Comparison of ENCODE assay signal across 1 fruit fly cellular context in genomic region chr3R:13797269-13797677, dm6.
TF ChIP-seq lines count a peak whose summit lies in the region.

No protein-coding gene starts in this region.

TF ChIP-seq in whole organism, embryonic, 481 proteins besides CTCF, POLR2A, EP300 and RAD21 (continued from another document):
- TF ChIP-seq Ravus (GFP tag; IDR thresholded peaks at IDR 0.05; lab: Robert Waterston, UW) (no peak), CG14710 (tag; optimal IDR thresholded peaks at IDR 0.05; lab: Kevin White, UChicago) (peak; percentile 8), HLHmδ (GFP tag; optimal IDR thresholded peaks at IDR 0.05; lab: Kevin White, UChicago) (peak; percentile 27), schlank (tag; optimal IDR thresholded peaks at IDR 0.05; lab: Kevin White, UChicago) (no peak), ewg (GFP tag; optimal IDR thresholded peaks at IDR 0.05; lab: Kevin White, UChicago) (no peak), Eip74EF (GFP tag; optimal IDR thresholded peaks at IDR 0.05; lab: Kevin White, UChicago) (no peak), Doc2 (GFP tag; IDR thresholded peaks at IDR 0.05; lab: Robert Waterston, UW) (no peak), CG31224 (GFP tag; IDR thresholded peaks at IDR 0.05; lab: Robert Waterston, UW) (0 out of 2 replicates have a peak, but pooled peaks have one; percentile 1), CG9609 (GFP tag; optimal IDR thresholded peaks at IDR 0.05; lab: Kevin White, UChicago) (no peak), sens-2 (GFP tag; IDR thresholded peaks at IDR 0.05; lab: Robert Waterston, UW) (no peak), CG43689 (GFP tag; IDR thresholded peaks at IDR 0.05; lab: Robert Waterston, UW) (no peak), CG17361 (GFP tag; IDR thresholded peaks at IDR 0.05; lab: Robert Waterston, UW) (peak; percentile 41; the same call in 1 of the 3 replicates), Jarid2 (GFP tag; optimal IDR thresholded peaks at IDR 0.05; lab: Kevin White, UChicago) (no peak), Hmr (GFP tag; optimal IDR thresholded peaks at IDR 0.05; lab: Kevin White, UChicago) (no peak), PHDP (tag; optimal IDR thresholded peaks at IDR 0.05; lab: Kevin White, UChicago) (no peak), pum (GFP tag; optimal IDR thresholded peaks at IDR 0.05; lab: Kevin White, UChicago) (no peak), Gsc (GFP tag; IDR thresholded peaks at IDR 0.05; lab: Robert Waterston, UW) (no peak), CG2116 (GFP tag; optimal IDR thresholded peaks at IDR 0.05; lab: Kevin White, UChicago) (no peak), Sox100B (GFP tag; optimal IDR thresholded peaks at IDR 0.05; lab: Kevin White, UChicago) (peak; percentile 2), CG30403 (GFP tag; optimal IDR thresholded peaks at IDR 0.05; lab: Kevin White, UChicago) (peak; percentile 3), CG3281 (GFP tag; optimal IDR thresholded peaks at IDR 0.05; lab: Kevin White, UChicago) (no peak), Blimp-1 (GFP tag; optimal IDR thresholded peaks at IDR 0.05; lab: Kevin White, UChicago) (peak; percentile 26), tin (GFP tag; optimal IDR thresholded peaks at IDR 0.05; lab: Kevin White, UChicago) (peak; percentile 0), Drgx (GFP tag; IDR thresholded peaks at IDR 0.05; lab: Robert Waterston, UW) (peak; percentile 65), sob (GFP tag; IDR thresholded peaks at IDR 0.05; lab: Robert Waterston, UW) (no peak), usp (GFP tag; optimal IDR thresholded peaks at IDR 0.05; lab: Kevin White, UChicago) (no peak), gsb-n (tag; optimal IDR thresholded peaks at IDR 0.05; lab: Kevin White, UChicago) (peak; percentile 30), CG13296 (GFP tag; optimal IDR thresholded peaks at IDR 0.05; lab: Kevin White, UChicago) (no peak), ttk (GFP tag; IDR thresholded peaks at IDR 0.05; lab: Robert Waterston, UW) (no peak), onecut (GFP tag; IDR thresholded peaks at IDR 0.05; lab: Robert Waterston, UW) (no peak), vvl (GFP tag; IDR thresholded peaks at IDR 0.05; lab: Robert Waterston, UW) (no peak), sens (GFP tag; lab: Kevin White, UChicago) (peak; percentile 81), CG8281 (tag; optimal IDR thresholded peaks at IDR 0.05; lab: Kevin White, UChicago) (no peak), CG9215 (GFP tag; IDR thresholded peaks at IDR 0.05; lab: Robert Waterston, UW) (no peak), CG8089 (GFP tag; optimal IDR thresholded peaks at IDR 0.05; lab: Kevin White, UChicago) (no peak), CG2678 (tag; optimal IDR thresholded peaks at IDR 0.05; lab: Kevin White, UChicago) (peak; percentile 3), CG8290 (GFP tag; optimal IDR thresholded peaks at IDR 0.05; lab: Kevin White, UChicago) (no peak), CG8290 (tag; optimal IDR thresholded peaks at IDR 0.05; lab: Kevin White, UChicago) (no peak), CG2129 (GFP tag; IDR thresholded peaks at IDR 0.05; lab: Robert Waterston, UW; ENCODE audit: partially characterized antibody) (no peak), HHEX (GFP tag; optimal IDR thresholded peaks at IDR 0.05; lab: Kevin White, UChicago) (no peak), CG14050 (GFP tag; IDR thresholded peaks at IDR 0.05; lab: Robert Waterston, UW) (no peak), Fer3 (tag; optimal IDR thresholded peaks at IDR 0.05; lab: Kevin White, UChicago) (no peak), CG7556 (GFP tag; optimal IDR thresholded peaks at IDR 0.05; lab: Kevin White, UChicago) (peak; percentile 22), sisA (GFP tag; IDR thresholded peaks at IDR 0.05; lab: Robert Waterston, UW) (0 out of 2 replicates have a peak, but pooled peaks have one; percentile 21), ase (GFP tag; IDR thresholded peaks at IDR 0.05; lab: Robert Waterston, UW) (no peak), bab2 (GFP tag; optimal IDR thresholded peaks at IDR 0.05; lab: Kevin White, UChicago) (no peak), bsh (GFP tag; optimal IDR thresholded peaks at IDR 0.05; lab: Kevin White, UChicago) (peak in 1 of 2 experiments; percentile 51), dmrt11E (tag; optimal IDR thresholded peaks at IDR 0.05; lab: Kevin White, UChicago) (peak; percentile 2), NFAT (GFP tag; IDR thresholded peaks at IDR 0.05; lab: Robert Waterston, UW) (no peak), Ptx1 (GFP tag; IDR thresholded peaks at IDR 0.05; lab: Robert Waterston, UW) (0 out of 2 replicates have a peak, but pooled peaks have one; percentile 12), E2f1 (GFP tag; IDR thresholded peaks at IDR 0.05; lab: Robert Waterston, UW) (no peak)
